Worm (Caenorhabditis elegans) whole organism, midembryonic: ENCODE data around the gene K04A8.20.

ENCODE experiments used
- flt-1 ChIP-seq: fragments of 200-800 bp; sonication (Bioruptor generic); IDR thresholded peaks from 2 replicates; pipeline ENCODE4 v1.3.6; 2022; ENCODE audit warnings: missing genetic modification characterization, missing compliant biosample characterization
- klf-2 ChIP-seq: fragments of 200-800 bp; sonication (Bioruptor generic); conservative IDR thresholded peaks from 2 replicates; pipeline ENCODE4 v1.3.6; 2022; ENCODE audit warnings: missing genetic modification reagents, missing genetic modification characterization, missing compliant biosample characterization
- ref-1 ChIP-seq: fragments of 200-800 bp; sonication (Bioruptor generic); conservative IDR thresholded peaks from 2 replicates; pipeline ENCODE4 v1.3.6; 2022; ENCODE audit warnings: missing genetic modification reagents, missing genetic modification characterization, missing compliant biosample characterization
- ztf-29 ChIP-seq: fragments of 200-800 bp; sonication (Bioruptor generic); IDR thresholded peaks from 2 replicates; pipeline ENCODE4 v1.3.6; 2022; ENCODE audit warnings: missing genetic modification reagents, missing genetic modification characterization, missing compliant biosample characterization

- no peak for TF ChIP-seq ref-1 (GFP tag; lab: Robert Waterston, UW)
- no peak for TF ChIP-seq klf-2 (GFP tag; lab: Robert Waterston, UW)
- TF ChIP-seq flt-1 (GFP tag; lab: Robert Waterston, UW) = no peak
- no peak for TF ChIP-seq ztf-29
Observed at ce11 chrV:6511121-6511520, 38.1 kb upstream of the K04A8.20 start, which contains the start of gene ubh-1.
